Fruit fly (Drosophila melanogaster): ENCODE data around the gene Ack.

The Ack gene

dm6 chr3L:4108844-4109494 lies 983 bp downstream of the Ack start (continued):
- TF ChIP-seq danr (GFP tag; IDR thresholded peaks at IDR 0.05) (peak; percentile 69; the same call in 1 of the 2 replicates), HLH54F (GFP tag; optimal IDR thresholded peaks at IDR 0.05) (peak; percentile 45), ind (GFP tag; optimal IDR thresholded peaks at IDR 0.05) (peak; percentile 79), CG9876 (GFP tag; optimal IDR thresholded peaks at IDR 0.05) (peak; percentile 18), E2f1 (GFP tag; IDR thresholded peaks at IDR 0.05) (peak; percentile 19; the same call in 1 of the 2 replicates), maf-S (GFP tag; optimal IDR thresholded peaks at IDR 0.05) (peak; percentile 35), Taf1 (GFP tag; IDR thresholded peaks at IDR 0.05) (0 out of 2 replicates have a peak, but pooled peaks have one; percentile 18), cg (GFP tag; optimal IDR thresholded peaks at IDR 0.05) (no peak), Sry-β (GFP tag; optimal IDR thresholded peaks at IDR 0.05) (no peak), wor (GFP tag; IDR thresholded peaks at IDR 0.05) (0 out of 2 replicates have a peak, but pooled peaks have one; percentile 35), CG9215 (GFP tag; IDR thresholded peaks at IDR 0.05) (peak; percentile 67), Lhr (GFP tag; optimal IDR thresholded peaks at IDR 0.05) (peak; percentile 37), kah (GFP tag; optimal IDR thresholded peaks at IDR 0.05) (peak; percentile 18), ci (GFP tag; IDR thresholded peaks at IDR 0.05) (peak; percentile 78), zf30C (GFP tag; optimal IDR thresholded peaks at IDR 0.05) (no peak), H2.0 (GFP tag; IDR thresholded peaks at IDR 0.05) (peak; percentile 33; the same call in 1 of the 2 replicates), CG1024 (GFP tag; IDR thresholded peaks at IDR 0.05) (no peak), CG1603 (tag; optimal IDR thresholded peaks at IDR 0.05) (peak; percentile 54), CG9727 (GFP tag; optimal IDR thresholded peaks at IDR 0.05) (peak; percentile 80), wdn (GFP tag; IDR thresholded peaks at IDR 0.05) (peak; percentile 63), az2 (GFP tag; optimal IDR thresholded peaks at IDR 0.05) (peak; percentile 76), sima (GFP tag; optimal IDR thresholded peaks at IDR 0.05) (no peak), NC2α (GFP tag; optimal IDR thresholded peaks at IDR 0.05) (peak; percentile 38), BtbVII (GFP tag; optimal IDR thresholded peaks at IDR 0.05) (peak; percentile 78), lab (GFP tag; optimal IDR thresholded peaks at IDR 0.05) (peak; percentile 77), CG12236 (GFP tag; optimal IDR thresholded peaks at IDR 0.05) (peak; percentile 36), HHEX (GFP tag; optimal IDR thresholded peaks at IDR 0.05) (peak; percentile 79), CG1602 (GFP tag; optimal IDR thresholded peaks at IDR 0.05) (peak; percentile 63), CG4328 (GFP tag; optimal IDR thresholded peaks at IDR 0.05) (peak; percentile 37), phol (tag; optimal IDR thresholded peaks at IDR 0.05) (peak; percentile 81), CG8478 (optimal IDR thresholded peaks at IDR 0.05) (no peak), Gsc (GFP tag; IDR thresholded peaks at IDR 0.05) (no peak), CG6791 (GFP tag; IDR thresholded peaks at IDR 0.05; ENCODE audit: partially characterized antibody) (no peak), tin (GFP tag; optimal IDR thresholded peaks at IDR 0.05) (peak; percentile 56), Hey (tag; optimal IDR thresholded peaks at IDR 0.05) (no peak), Deaf1 (tag; optimal IDR thresholded peaks at IDR 0.05) (peak; percentile 40), Tbp (GFP tag; optimal IDR thresholded peaks at IDR 0.05) (no peak), Ptx1 (GFP tag; IDR thresholded peaks at IDR 0.05) (peak; percentile 74), Dfd (GFP tag; optimal IDR thresholded peaks at IDR 0.05) (no peak), CG16779 (GFP tag; IDR thresholded peaks at IDR 0.05) (no peak), CG1792 (GFP tag; optimal IDR thresholded peaks at IDR 0.05) (peak; percentile 38), CG32772 (GFP tag; IDR thresholded peaks at IDR 0.05) (peak; percentile 55; the same call in 1 of the 2 replicates), sqz (GFP tag; optimal IDR thresholded peaks at IDR 0.05) (peak; percentile 57), pfk (GFP tag; optimal IDR thresholded peaks at IDR 0.05) (no peak), pan (optimal IDR thresholded peaks at IDR 0.05) (no peak), pan (GFP tag; optimal IDR thresholded peaks at IDR 0.05 in 1 of 2, IDR thresholded peaks at IDR 0.05 in 1 of 2) (peak in 1 of 2 experiments; percentile 68), CG11247 (GFP tag; IDR thresholded peaks at IDR 0.05) (peak; percentile 33; the same call in 1 of the 2 replicates), CG2116 (GFP tag; optimal IDR thresholded peaks at IDR 0.05) (peak; percentile 23), CG4404 (GFP tag; IDR thresholded peaks at IDR 0.05) (peak; percentile 54; the same call in 1 of the 2 replicates), CG11560 (tag; IDR thresholded peaks at IDR 0.05) (no peak), p53 (GFP tag; optimal IDR thresholded peaks at IDR 0.05) (no peak)

Data from whole organism, embryonic.